Fruit fly (Drosophila melanogaster): ENCODE data around the gene CG32264.

CG32264 gene

DNA sequence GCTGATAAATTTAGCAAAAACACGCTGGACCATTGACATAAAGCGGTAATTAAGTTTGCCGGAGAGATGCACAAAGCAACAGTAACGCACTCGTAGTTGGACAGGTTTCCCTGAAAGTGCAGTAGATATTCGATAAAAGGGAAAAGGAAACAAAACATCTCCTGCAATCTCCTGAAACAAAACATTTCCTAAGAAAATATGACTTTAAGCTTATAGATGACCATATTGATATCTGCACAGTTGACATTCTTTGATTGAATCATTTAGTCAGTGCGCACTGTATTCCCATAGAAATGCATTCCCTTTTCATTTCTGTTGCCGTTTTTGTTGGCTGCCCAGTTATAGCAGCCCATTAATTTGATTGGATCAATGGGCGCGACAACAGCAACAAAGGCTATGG lies 46.6 kb upstream of the CG32264 start (continued):
- no peak for TF ChIP-seq da (GFP tag; optimal IDR thresholded peaks at IDR 0.05)
- peak; percentile 10 for TF ChIP-seq CG13123 (GFP tag; optimal IDR thresholded peaks at IDR 0.05)
- TF ChIP-seq exex (tag; optimal IDR thresholded peaks at IDR 0.05) = no peak
- no peak for TF ChIP-seq CG8359 (GFP tag; optimal IDR thresholded peaks at IDR 0.05; ENCODE audit: borderline replicate concordance)
- TF ChIP-seq CG14050 (GFP tag; IDR thresholded peaks at IDR 0.05) = peak; percentile 47; the same call in 1 of the 3 replicates
- TF ChIP-seq NFAT (GFP tag; IDR thresholded peaks at IDR 0.05) = no peak
- no peak for TF ChIP-seq Nf-YA (GFP tag; IDR thresholded peaks at IDR 0.05)
- TF ChIP-seq CG5245 (GFP tag; optimal IDR thresholded peaks at IDR 0.05) = no peak
- TF ChIP-seq CG17829 (tag; optimal IDR thresholded peaks at IDR 0.05) = peak; percentile 34
- TF ChIP-seq wor (GFP tag; IDR thresholded peaks at IDR 0.05) = peak; percentile 56
- no peak for TF ChIP-seq CG6272 (GFP tag; IDR thresholded peaks at IDR 0.05)
- TF ChIP-seq ci (GFP tag; IDR thresholded peaks at IDR 0.05) = peak; percentile 92
- TF ChIP-seq Fer2 (tag; optimal IDR thresholded peaks at IDR 0.05) = no peak
- no peak for TF ChIP-seq CrebB (tag; optimal IDR thresholded peaks at IDR 0.05)
- TF ChIP-seq CG15073 (GFP tag; optimal IDR thresholded peaks at IDR 0.05) = no peak
- TF ChIP-seq CG1233 (GFP tag; optimal IDR thresholded peaks at IDR 0.05) = no peak
- TF ChIP-seq Ets97D (GFP tag; optimal IDR thresholded peaks at IDR 0.05) = no peak
- TF ChIP-seq Sry-β (GFP tag; optimal IDR thresholded peaks at IDR 0.05) = no peak
- TF ChIP-seq CG34224 (GFP tag; IDR thresholded peaks at IDR 0.05; ENCODE audit: partially characterized antibody) = no peak
- TF ChIP-seq CG34422 (GFP tag; IDR thresholded peaks at IDR 0.05) = peak; percentile 13; the same call in 2 of the 3 replicates
- no peak for TF ChIP-seq eyg (GFP tag; optimal IDR thresholded peaks at IDR 0.05)
- TF ChIP-seq cad (GFP tag; optimal IDR thresholded peaks at IDR 0.05) = no peak
- TF ChIP-seq CG11456 (GFP tag; IDR thresholded peaks at IDR 0.05) = no peak
- no peak for TF ChIP-seq CG31224 (GFP tag; IDR thresholded peaks at IDR 0.05)
- no peak for TF ChIP-seq CG31388 (GFP tag; optimal IDR thresholded peaks at IDR 0.05)
- TF ChIP-seq org-1 (GFP tag; optimal IDR thresholded peaks at IDR 0.05) = peak; percentile 36
- TF ChIP-seq CG3838 (GFP tag; optimal IDR thresholded peaks at IDR 0.05) = no peak
- peak; percentile 56 for TF ChIP-seq CG8924 (tag; optimal IDR thresholded peaks at IDR 0.05)
- TF ChIP-seq B-H2 (GFP tag; optimal IDR thresholded peaks at IDR 0.05) = no peak
- no peak for TF ChIP-seq ash1 (GFP tag; optimal IDR thresholded peaks at IDR 0.05)
- no peak for TF ChIP-seq mam (GFP tag; optimal IDR thresholded peaks at IDR 0.05)
- peak; percentile 16 for TF ChIP-seq CG30403 (GFP tag; optimal IDR thresholded peaks at IDR 0.05)
- TF ChIP-seq CG11504 (tag; optimal IDR thresholded peaks at IDR 0.05) = peak; percentile 58
- TF ChIP-seq Sry-δ (GFP tag; optimal IDR thresholded peaks at IDR 0.05) = no peak
- peak; percentile 24; the same call in 1 of the 2 replicates for TF ChIP-seq H2.0 (GFP tag; IDR thresholded peaks at IDR 0.05)
- TF ChIP-seq Dref (GFP tag; IDR thresholded peaks at IDR 0.05) = no peak
- TF ChIP-seq Xrp1 (GFP tag; IDR thresholded peaks at IDR 0.05) = peak; percentile 71
- no peak for TF ChIP-seq CTCF (GFP tag; optimal IDR thresholded peaks at IDR 0.05)
- TF ChIP-seq ranshi (GFP tag; IDR thresholded peaks at IDR 0.05) = peak; percentile 30; the same call in 1 of the 2 replicates
- TF ChIP-seq cwo (GFP tag; optimal IDR thresholded peaks at IDR 0.05) = no peak
- no peak for TF ChIP-seq br (optimal IDR thresholded peaks at IDR 0.05)
- TF ChIP-seq oc (tag; optimal IDR thresholded peaks at IDR 0.05) = peak; percentile 79
- TF ChIP-seq Chrac-16 (GFP tag; optimal IDR thresholded peaks at IDR 0.05) = peak; percentile 66
- TF ChIP-seq CG17385 (GFP tag; optimal IDR thresholded peaks at IDR 0.05) = peak; percentile 46
- no peak for TF ChIP-seq prd (optimal IDR thresholded peaks at IDR 0.05)
- TF ChIP-seq prd (GFP tag; IDR thresholded peaks at IDR 0.05) = peak; percentile 76; the same call in 2 of the 3 replicates
- no peak for TF ChIP-seq CG15479 (GFP tag; optimal IDR thresholded peaks at IDR 0.05)
- TF ChIP-seq gcm2 (GFP tag; optimal IDR thresholded peaks at IDR 0.05) = no peak
- TF ChIP-seq fd64A (GFP tag; optimal IDR thresholded peaks at IDR 0.05) = no peak
- no peak for TF ChIP-seq Tbp (GFP tag; optimal IDR thresholded peaks at IDR 0.05)
- no peak for TF ChIP-seq CG1832 (GFP tag; optimal IDR thresholded peaks at IDR 0.05)
- peak; percentile 34 for TF ChIP-seq NC2β (GFP tag; optimal IDR thresholded peaks at IDR 0.05)
- peak; percentile 21 for TF ChIP-seq CG10462 (GFP tag; optimal IDR thresholded peaks at IDR 0.05)
- no peak for TF ChIP-seq CG3281 (GFP tag; optimal IDR thresholded peaks at IDR 0.05)
